Worm (Caenorhabditis elegans) whole organism, L3 larva: ENCODE measurements around the gene AH6.17.
A peak's percentile ranks its signal among the peaks of the same experiment; 100 is the strongest.

ENCODE experiments used
- R02D3.7 ChIP-seq: fragments of 150-350 bp; optimal IDR thresholded peaks from 2 replicates; lab custom pipeline; 2014; ENCODE audit warnings: missing biosample characterization, missing genetic modification characterization
- ZK546.5 ChIP-seq: sonication (generic microtip); optimal IDR thresholded peaks from 2 replicates; lab custom pipeline; 2017; ENCODE audit warnings: missing biosample characterization, missing genetic modification characterization
- aly-2 ChIP-seq: fragments of 150-350 bp; optimal IDR thresholded peaks from 2 replicates; lab custom pipeline; 2014; ENCODE audit warnings: missing biosample characterization, missing genetic modification characterization
- ama-1 ChIP-seq: fragments of 150-350 bp; optimal IDR thresholded peaks from 2 replicates; lab custom pipeline; 2018
- ceh-16 ChIP-seq: sonication (generic microtip); optimal IDR thresholded peaks from 2 replicates; lab custom pipeline; 2017; ENCODE audit warnings: missing biosample characterization, missing genetic modification characterization
- ceh-28 ChIP-seq: fragments of 150-350 bp; optimal IDR thresholded peaks from 2 replicates; lab custom pipeline; 2014; ENCODE audit warnings: missing biosample characterization, missing genetic modification reagents, missing genetic modification characterization
- ceh-82 ChIP-seq: fragments of 150-350 bp; optimal IDR thresholded peaks from 2 replicates; lab custom pipeline; 2014; ENCODE audit warnings: missing biosample characterization, missing genetic modification characterization
- ceh-9 ChIP-seq: sonication (generic microtip); optimal IDR thresholded peaks from 2 replicates; lab custom pipeline; 2018; ENCODE audit warnings: missing biosample characterization, missing genetic modification characterization
- egl-27 ChIP-seq: sonication (generic microtip); optimal IDR thresholded peaks from 4 replicates; lab custom pipeline; 2017; ENCODE audit warnings: missing biosample characterization, missing genetic modification reagents, missing genetic modification characterization
- egl-5 ChIP-seq: fragments of 150-350 bp; optimal IDR thresholded peaks from 2 replicates; lab custom pipeline; 2017; ENCODE audit warnings: missing biosample characterization, missing genetic modification reagents, missing genetic modification characterization, inconsistent platforms
- elt-1 ChIP-seq: fragments of 150-350 bp; optimal IDR thresholded peaks from 2 replicates; lab custom pipeline; 2014; ENCODE audit warnings: missing biosample characterization, missing genetic modification characterization
- elt-2 ChIP-seq: sonication (generic microtip); optimal IDR thresholded peaks from 2 replicates; lab custom pipeline; 2016; ENCODE audit warnings: missing genetic modification reagents, mild to moderate bottlenecking, missing genetic modification characterization, missing compliant biosample characterization
- eor-1 ChIP-seq, 2 experiments: fragments of 150-350 bp; optimal IDR thresholded peaks; 2 replicates each; lab custom pipeline; 2014 to 2018; ENCODE audit warnings: missing biosample characterization in 2 of 2, missing genetic modification characterization in 2 of 2
- fkh-10 ChIP-seq: sonication (generic microtip); optimal IDR thresholded peaks from 2 replicates; lab custom pipeline; 2017; ENCODE audit warnings: missing biosample characterization, missing genetic modification reagents, missing genetic modification characterization
- fkh-2 ChIP-seq: fragments of 150-350 bp; optimal IDR thresholded peaks from 2 replicates; lab custom pipeline; 2014; ENCODE audit warnings: missing biosample characterization, missing genetic modification reagents, missing genetic modification characterization
- fos-1 ChIP-seq: fragments of 150-350 bp; optimal IDR thresholded peaks from 2 replicates; lab custom pipeline; 2014; ENCODE audit warnings: missing biosample characterization, missing genetic modification characterization
- hmg-11 ChIP-seq: sonication (generic microtip); optimal IDR thresholded peaks from 2 replicates; lab custom pipeline; 2016; ENCODE audit warnings: missing genetic modification characterization, missing compliant biosample characterization
- jun-1 ChIP-seq: fragments of 150-350 bp; optimal IDR thresholded peaks from 2 replicates; lab custom pipeline; 2014; ENCODE audit warnings: missing biosample characterization, missing genetic modification reagents, missing genetic modification characterization
- lin-15B ChIP-seq: fragments of 150-350 bp; optimal IDR thresholded peaks from 2 replicates; lab custom pipeline; 2014; ENCODE audit warnings: missing biosample characterization, missing genetic modification characterization
- lin-39 ChIP-seq: fragments of 150-350 bp; optimal IDR thresholded peaks from 2 replicates; lab custom pipeline; 2018; ENCODE audit warnings: missing biosample characterization, missing genetic modification reagents, missing genetic modification characterization
- lsy-12 ChIP-seq: sonication (generic microtip); optimal IDR thresholded peaks from 2 replicates; lab custom pipeline; 2016; ENCODE audit warnings: mild to moderate bottlenecking, missing genetic modification characterization, missing compliant biosample characterization
- mdl-1 ChIP-seq: fragments of 150-350 bp; optimal IDR thresholded peaks from 2 replicates; lab custom pipeline; 2014; ENCODE audit warnings: missing biosample characterization, missing genetic modification characterization
- mml-1 ChIP-seq: fragments of 150-350 bp; sonication (generic microtip); optimal IDR thresholded peaks from 3 replicates; lab custom pipeline; 2014; ENCODE audit warnings: missing biosample characterization, missing genetic modification characterization
- nfya-1 ChIP-seq: sonication (generic microtip); optimal IDR thresholded peaks from 2 replicates; lab custom pipeline; 2017; ENCODE audit warnings: missing genetic modification characterization, mild to moderate bottlenecking, missing compliant biosample characterization, antibody characterized with exemption, moderate library complexity; ENCODE audit not compliant: insufficient read depth
- nhr-12 ChIP-seq: fragments of 150-350 bp; optimal IDR thresholded peaks from 2 replicates; lab custom pipeline; 2014; ENCODE audit warnings: missing biosample characterization, missing genetic modification characterization
- nhr-23 ChIP-seq: fragments of 150-350 bp; optimal IDR thresholded peaks from 2 replicates; lab custom pipeline; 2014; ENCODE audit warnings: missing biosample characterization, missing genetic modification reagents, missing genetic modification characterization
- nhr-237 ChIP-seq: fragments of 150-350 bp; optimal IDR thresholded peaks from 2 replicates; lab custom pipeline; 2014; ENCODE audit warnings: missing biosample characterization, missing genetic modification characterization
- nhr-25 ChIP-seq: sonication (generic microtip); optimal IDR thresholded peaks from 2 replicates; lab custom pipeline; 2017; ENCODE audit warnings: missing biosample characterization, missing genetic modification characterization
- nhr-28 ChIP-seq: fragments of 150-350 bp; optimal IDR thresholded peaks from 2 replicates; lab custom pipeline; 2014; ENCODE audit warnings: missing biosample characterization, missing genetic modification characterization
- nhr-43 ChIP-seq: sonication (generic microtip); optimal IDR thresholded peaks from 2 replicates; lab custom pipeline; 2016; ENCODE audit warnings: mild to moderate bottlenecking, missing genetic modification characterization, missing compliant biosample characterization; ENCODE audit not compliant: poor library complexity, severe bottlenecking
- nhr-67 ChIP-seq: fragments of 150-350 bp; optimal IDR thresholded peaks from 2 replicates; lab custom pipeline; 2014; ENCODE audit warnings: missing biosample characterization, missing genetic modification characterization
- nhr-76 ChIP-seq: fragments of 150-350 bp; sonication (generic microtip); optimal IDR thresholded peaks from 5 replicates; lab custom pipeline; 2014; ENCODE audit warnings: missing biosample characterization, missing genetic modification characterization
- nhr-77 ChIP-seq: fragments of 150-350 bp; optimal IDR thresholded peaks from 2 replicates; lab custom pipeline; 2014; ENCODE audit warnings: missing biosample characterization, missing genetic modification characterization
- pha-4 ChIP-seq: fragments of 150-350 bp; optimal IDR thresholded peaks from 2 replicates; lab custom pipeline; 2014; ENCODE audit warnings: missing biosample characterization, missing genetic modification reagents, missing genetic modification characterization
- pqm-1 ChIP-seq: fragments of 150-350 bp; optimal IDR thresholded peaks from 2 replicates; lab custom pipeline; 2017; ENCODE audit warnings: missing biosample characterization, missing genetic modification characterization, inconsistent platforms
- sea-2 ChIP-seq: fragments of 150-350 bp; sonication (generic microtip); optimal IDR thresholded peaks from 4 replicates; lab custom pipeline; 2014; ENCODE audit warnings: missing biosample characterization, missing genetic modification reagents, missing genetic modification characterization
- snpc-4 ChIP-seq: fragments of 150-350 bp; optimal IDR thresholded peaks from 2 replicates; lab custom pipeline; 2014; ENCODE audit warnings: missing biosample characterization, missing genetic modification characterization
- tbx-2 ChIP-seq: sonication (generic microtip); optimal IDR thresholded peaks from 2 replicates; lab custom pipeline; 2016; ENCODE audit warnings: mild to moderate bottlenecking, missing genetic modification characterization, missing compliant biosample characterization
- unc-39 ChIP-seq: sonication (generic microtip); optimal IDR thresholded peaks from 4 replicates; lab custom pipeline; 2017; ENCODE audit warnings: missing biosample characterization, missing genetic modification characterization
- unc-62 ChIP-seq: fragments of 150-350 bp; sonication (generic microtip); optimal IDR thresholded peaks from 4 replicates; lab custom pipeline; 2014; ENCODE audit warnings: missing biosample characterization, missing genetic modification reagents, missing genetic modification characterization
- ztf-11 ChIP-seq: fragments of 150-350 bp; optimal IDR thresholded peaks from 2 replicates; lab custom pipeline; 2014; ENCODE audit warnings: missing biosample characterization, missing genetic modification characterization
- ztf-4 ChIP-seq: fragments of 150-350 bp; optimal IDR thresholded peaks from 2 replicates; lab custom pipeline; 2014; ENCODE audit warnings: missing biosample characterization, missing genetic modification characterization

AH6.17 gene

DNA sequence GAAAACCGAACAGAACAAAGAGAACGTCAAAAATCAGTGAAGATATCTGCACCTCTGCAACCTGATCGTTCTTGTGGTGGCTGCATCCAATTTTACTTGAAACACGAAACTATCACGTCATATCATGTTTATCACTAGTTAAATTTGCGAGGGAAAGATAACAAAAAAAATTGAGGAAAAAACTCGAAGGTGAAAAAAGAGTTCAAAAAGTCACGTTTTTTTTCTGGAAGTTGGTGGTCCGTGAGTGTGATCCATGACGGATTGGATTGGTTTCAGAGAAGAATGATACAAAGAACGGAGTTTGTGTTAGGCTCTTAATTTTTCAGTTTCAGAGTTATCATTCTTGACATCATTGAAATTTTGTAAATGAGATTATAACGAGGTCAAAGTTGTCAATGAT is 40.4 kb upstream of the AH6.17 start:
- peak; percentile 71 for TF ChIP-seq elt-2 (tag; lab: Kevin White, UChicago)
- TF ChIP-seq nhr-77: no peak
- TF ChIP-seq aly-2 (tag; lab: Kevin White, UChicago): no peak
- TF ChIP-seq ceh-9: no peak
- TF ChIP-seq hmg-11: no peak
- TF ChIP-seq sea-2 (GFP tag; lab: Kevin White, UChicago): no peak
- no peak for TF ChIP-seq mml-1 (tag; lab: Kevin White, UChicago)
- TF ChIP-seq ceh-82 (tag; lab: Kevin White, UChicago): no peak
- TF ChIP-seq pha-4 (tag; lab: Kevin White, UChicago): no peak
- TF ChIP-seq nfya-1 (tag; lab: Kevin White, UChicago): no peak
- TF ChIP-seq nhr-237: no peak
- no peak for TF ChIP-seq nhr-43 (tag; lab: Kevin White, UChicago)
- TF ChIP-seq ztf-11 (tag; lab: Kevin White, UChicago): no peak
- peak; percentile 33 for TF ChIP-seq pqm-1 (tag; lab: Kevin White, UChicago)
- TF ChIP-seq ZK546.5 (tag; lab: Kevin White, UChicago): no peak
- TF ChIP-seq ceh-28 (tag; lab: Kevin White, UChicago): no peak

ce11 chrII:9483342-9483741 is 39.6 kb upstream of the AH6.17 start:
- TF ChIP-seq elt-2 (tag; lab: Kevin White, UChicago) (peak; percentile 72), pqm-1 (tag; lab: Kevin White, UChicago) (peak; percentile 71), aly-2 (tag; lab: Kevin White, UChicago) (no peak), mdl-1 (tag; lab: Kevin White, UChicago) (no peak), nhr-12 (tag; lab: Kevin White, UChicago) (no peak), nhr-67 (tag; lab: Kevin White, UChicago) (no peak), jun-1 (tag; lab: Kevin White, UChicago) (peak; percentile 22), ama-1 (lab: Kevin White, UChicago) (no peak), nhr-237 (no peak), egl-27 (no peak)

DNA sequence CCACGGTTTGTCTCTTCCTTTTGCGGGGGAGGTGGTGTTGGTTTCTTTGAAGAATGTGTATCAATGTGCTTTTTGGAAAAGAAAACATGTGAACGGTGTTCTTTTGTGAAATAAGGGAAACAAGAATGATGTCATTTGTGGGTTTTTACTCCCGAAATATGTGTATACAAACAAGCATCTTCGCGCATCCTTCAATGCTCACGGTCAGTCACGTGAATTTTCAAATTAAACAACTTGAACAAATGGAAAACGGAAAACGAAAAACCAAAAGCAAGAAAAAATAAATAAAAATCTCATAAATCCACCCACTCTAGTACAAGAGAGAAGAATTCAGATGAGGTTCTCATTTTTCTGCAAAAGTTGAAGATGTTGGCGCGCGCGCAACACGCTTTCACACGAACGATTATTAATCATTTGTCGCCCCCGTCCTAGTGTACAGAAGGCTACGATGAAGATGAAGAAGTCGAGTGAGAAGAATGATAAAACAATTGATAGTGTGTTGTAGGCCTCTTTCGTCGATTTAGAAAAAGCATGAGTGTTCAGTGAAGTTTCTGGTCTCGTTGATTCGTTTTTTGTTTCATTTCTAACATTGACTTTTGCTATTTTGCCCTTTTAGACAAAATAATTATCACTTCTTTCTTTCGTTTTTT is 37.8 kb upstream of the AH6.17 start:
- TF ChIP-seq ceh-82 (tag; lab: Kevin White, UChicago): no peak
- peak; percentile 91 for TF ChIP-seq pha-4 (tag; lab: Kevin White, UChicago)
- TF ChIP-seq, all 47 proteins: peak for 1

DNA sequence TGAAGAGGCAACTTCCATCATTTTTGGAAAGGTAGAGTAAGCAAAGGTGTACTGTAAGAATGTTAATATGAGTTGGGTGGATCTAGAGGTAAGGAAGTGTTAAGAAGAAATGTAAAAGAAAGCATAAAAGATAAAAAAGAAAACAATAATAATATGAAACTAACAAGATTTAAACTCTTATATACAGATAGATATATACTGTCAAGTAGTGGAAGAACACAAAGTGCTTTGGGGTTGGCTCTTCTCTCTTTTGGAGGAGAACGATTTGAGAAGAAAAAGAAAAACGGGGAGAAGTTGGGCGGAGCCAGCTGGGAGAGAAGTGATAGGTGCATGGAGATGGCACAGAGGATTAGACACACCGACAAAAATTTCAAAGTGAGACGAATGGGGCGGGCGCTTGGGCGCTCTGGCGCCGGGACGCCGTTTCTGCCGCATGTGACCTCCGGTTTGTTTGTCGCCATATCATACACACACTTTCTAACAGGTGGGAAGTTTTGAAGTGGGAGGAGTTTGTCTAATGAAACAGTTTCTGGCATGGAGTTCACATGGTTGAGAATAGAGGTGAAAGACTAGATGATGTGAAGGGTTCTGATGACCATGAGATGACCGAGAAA is 35.5 kb upstream of the AH6.17 start, which contains the start of gene T19H5.4:
TSS of gene T19H5.4 (minus strand) at position 51 of the 614 bp plus-strand sequence.
- no peak for TF ChIP-seq ceh-16
- peak; percentile 64 for TF ChIP-seq pha-4 (tag; lab: Kevin White, UChicago)
- no peak for TF ChIP-seq ceh-28 (tag; lab: Kevin White, UChicago)
- TF ChIP-seq nhr-237: no peak
- peak; percentile 82 for TF ChIP-seq elt-2 (tag; lab: Kevin White, UChicago)
- peak; percentile 11 for TF ChIP-seq nhr-25 (tag; lab: Kevin White, UChicago)
- TF ChIP-seq pqm-1 (tag; lab: Kevin White, UChicago): peak; percentile 34
- no peak for TF ChIP-seq sea-2 (GFP tag; lab: Kevin White, UChicago)
- TF ChIP-seq lsy-12: peak; percentile 14
- no peak for TF ChIP-seq lin-15B (tag; lab: Kevin White, UChicago)
- TF ChIP-seq tbx-2 (tag; lab: Kevin White, UChicago): peak; percentile 4
- TF ChIP-seq unc-62 (GFP tag; lab: Kevin White, UChicago): no peak
- no peak for TF ChIP-seq fkh-2 (tag; lab: Kevin White, UChicago)
- TF ChIP-seq ZK546.5 (tag; lab: Kevin White, UChicago): no peak
- no peak for TF ChIP-seq lin-39 (tag; lab: Kevin White, UChicago)
- TF ChIP-seq egl-5 (tag; lab: Kevin White, UChicago): no peak
- TF ChIP-seq ceh-9: no peak
- no peak for TF ChIP-seq nhr-77
- no peak for TF ChIP-seq ztf-11 (tag; lab: Kevin White, UChicago)
- TF ChIP-seq eor-1 (tag; optimal IDR thresholded peaks at IDR 0.05; lab: Kevin White, UChicago): no peak
- TF ChIP-seq nhr-67 (tag; lab: Kevin White, UChicago): no peak
- no peak for TF ChIP-seq nhr-28 (tag; lab: Kevin White, UChicago)
- no peak for TF ChIP-seq nhr-23 (tag; lab: Kevin White, UChicago)
- no peak for TF ChIP-seq unc-39 (tag; lab: Kevin White, UChicago)
- TF ChIP-seq elt-1 (tag; lab: Kevin White, UChicago): no peak
- TF ChIP-seq nfya-1 (tag; lab: Kevin White, UChicago): peak; percentile 78
- no peak for TF ChIP-seq mdl-1 (tag; lab: Kevin White, UChicago)
- TF ChIP-seq ztf-4 (tag; lab: Kevin White, UChicago): no peak
- TF ChIP-seq hmg-11: no peak
- peak; percentile 16 for TF ChIP-seq ama-1 (lab: Kevin White, UChicago)
- TF ChIP-seq ceh-82 (tag; lab: Kevin White, UChicago): no peak
- no peak for TF ChIP-seq mml-1 (tag; lab: Kevin White, UChicago)
- no peak for TF ChIP-seq R02D3.7 (tag; lab: Kevin White, UChicago)
- TF ChIP-seq nhr-43 (tag; lab: Kevin White, UChicago): peak; percentile 59
- peak; percentile 31 for TF ChIP-seq jun-1 (tag; lab: Kevin White, UChicago)
- no peak for TF ChIP-seq egl-27
- TF ChIP-seq nhr-76 (tag; lab: Kevin White, UChicago): no peak
- no peak for TF ChIP-seq fkh-10 (GFP tag; lab: Kevin White, UChicago)
- TF ChIP-seq fos-1 (tag; lab: Kevin White, UChicago): no peak
- TF ChIP-seq snpc-4 (tag; lab: Kevin White, UChicago): no peak
